Fruit fly (Drosophila melanogaster) whole organism, adult: ENCODE results near the gene CG6978.

Experiments
- CG12768 ChIP-seq: fragments of 200-800 bp; sonication (Bioruptor generic); optimal IDR thresholded peaks from 2 replicates; lab custom pipeline; 2017; ENCODE audit warnings: missing biosample characterization, missing genetic modification characterization, mild to moderate bottlenecking, moderate library complexity, missing genetic modification reagents
- CG14711 ChIP-seq: fragments of 200-800 bp; sonication (Bioruptor generic); optimal IDR thresholded peaks from 2 replicates; lab custom pipeline; 2018; ENCODE audit warnings: missing biosample characterization, mild to moderate bottlenecking, missing genetic modification characterization, moderate library complexity
- CG1620 ChIP-seq: fragments of 200-800 bp; sonication (Bioruptor generic); optimal IDR thresholded peaks from 2 replicates; lab custom pipeline; 2016; ENCODE audit warnings: missing biosample characterization, missing genetic modification characterization
- CG7101 ChIP-seq: fragments of 200-800 bp; sonication (Bioruptor generic); optimal IDR thresholded peaks from 2 replicates; lab custom pipeline; 2018; ENCODE audit warnings: missing biosample characterization, mild to moderate bottlenecking, missing genetic modification characterization, moderate library complexity
- Hr96 ChIP-seq: fragments of 200-800 bp; sonication (Bioruptor generic); optimal IDR thresholded peaks from 2 replicates; lab custom pipeline; 2016; ENCODE audit warnings: missing biosample characterization, missing genetic modification characterization
- Mnt ChIP-seq: fragments of 200-800 bp; sonication (Bioruptor generic); optimal IDR thresholded peaks from 2 replicates; lab custom pipeline; 2016; ENCODE audit warnings: missing biosample characterization, mild to moderate bottlenecking, missing genetic modification characterization
- cnc ChIP-seq, 2 experiments: fragments of >200 bp; optimal IDR thresholded peaks; 2 replicates each; lab custom pipeline; 2017
- ovo ChIP-seq: fragments of 200-800 bp; sonication (Bioruptor generic); optimal IDR thresholded peaks from 2 replicates; lab custom pipeline; 2016; ENCODE audit warnings: missing biosample characterization, missing genetic modification characterization
- pad ChIP-seq: fragments of 200-800 bp; sonication (Bioruptor generic); optimal IDR thresholded peaks from 3 replicates; lab custom pipeline; 2017; ENCODE audit warnings: missing biosample characterization, missing genetic modification characterization, mild to moderate bottlenecking, moderate library complexity, missing genetic modification reagents
- tj ChIP-seq: fragments of 200-800 bp; sonication (Bioruptor generic); optimal IDR thresholded peaks from 3 replicates; lab custom pipeline; 2017; ENCODE audit warnings: missing biosample characterization, mild to moderate bottlenecking, missing genetic modification characterization, moderate library complexity

- TF ChIP-seq cnc (optimal IDR thresholded peaks at IDR 0.05; lab: Kevin White, UChicago) (no peak), CG7101 (tag; lab: Kevin White, UChicago) (no peak), Hr96 (GFP tag; lab: Kevin White, UChicago) (no peak), CG14711 (tag; lab: Kevin White, UChicago) (no peak), CG1620 (GFP tag; lab: Kevin White, UChicago) (no peak), tj (GFP tag; lab: Kevin White, UChicago) (no peak), CG12768 (no peak), Mnt (no peak), pad (GFP tag; lab: Kevin White, UChicago) (no peak), ovo (no peak)
Observed at dm6 chrX:4825674-4826073, 41.8 kb downstream of the CG6978 start, which contains the start of gene CG12682.
